Fruit fly (Drosophila melanogaster): ENCODE data around the gene Or10a.

Gene Or10a

DNA sequence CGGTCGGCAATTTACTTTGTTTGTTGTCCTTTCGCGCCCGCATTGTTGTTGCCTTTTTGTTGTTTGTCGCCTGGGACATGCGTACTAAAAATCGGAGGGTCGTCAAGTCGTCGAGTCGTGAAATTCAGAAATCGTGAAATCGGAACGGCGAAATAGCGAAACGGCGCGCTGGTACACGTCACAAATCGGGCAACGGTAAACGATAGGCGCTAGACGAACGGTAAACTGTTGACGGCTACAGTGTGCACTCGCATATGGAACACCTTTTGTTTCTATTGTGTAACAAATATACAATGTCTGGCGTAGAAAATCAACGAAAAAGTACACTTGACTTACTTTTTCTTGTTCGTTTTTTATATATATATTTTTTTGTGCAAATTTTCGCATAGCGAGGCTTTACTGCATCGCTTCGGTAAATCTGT lies 33.2 kb downstream of the Or10a start:
- TF ChIP-seq OdsH (GFP tag; optimal IDR thresholded peaks at IDR 0.05) (peak; percentile 60), svp (GFP tag) (peak; percentile 36), Lpt (GFP tag; optimal IDR thresholded peaks at IDR 0.05) (no peak), Hr4 (GFP tag; optimal IDR thresholded peaks at IDR 0.05) (peak; percentile 42), CG9139 (GFP tag; optimal IDR thresholded peaks at IDR 0.05) (no peak), ss (GFP tag; optimal IDR thresholded peaks at IDR 0.05) (peak; percentile 2 to 50), dac (GFP tag; optimal IDR thresholded peaks at IDR 0.05) (peak; percentile 3), Hr39 (GFP tag; optimal IDR thresholded peaks at IDR 0.05) (peak; percentile 19), CG8119 (GFP tag; IDR thresholded peaks at IDR 0.05) (peak; percentile 36; the same call in 2 of the 3 replicates), Eip75B (GFP tag; optimal IDR thresholded peaks at IDR 0.05) (peak; percentile 50), CG10669 (GFP tag; optimal IDR thresholded peaks at IDR 0.05) (peak; percentile 44), dsx (GFP tag; optimal IDR thresholded peaks at IDR 0.05; ENCODE audit: poor library complexity, severe bottlenecking) (peak; percentile 18), CG6792 (GFP tag; optimal IDR thresholded peaks at IDR 0.05) (peak; percentile 20), CG8632 (GFP tag; optimal IDR thresholded peaks at IDR 0.05) (no peak), vri (GFP tag; optimal IDR thresholded peaks at IDR 0.05) (no peak), CG32006 (GFP tag; optimal IDR thresholded peaks at IDR 0.05) (peak; percentile 37), spab (GFP tag; optimal IDR thresholded peaks at IDR 0.05) (peak; percentile 18), pdm3 (GFP tag; optimal IDR thresholded peaks at IDR 0.05) (peak; percentile 38), Eip93F (GFP tag; optimal IDR thresholded peaks at IDR 0.05) (no peak), CG3032 (tag; optimal IDR thresholded peaks at IDR 0.05) (peak; percentile 39), CG8319 (GFP tag; optimal IDR thresholded peaks at IDR 0.05) (no peak), CG16779 (tag; optimal IDR thresholded peaks at IDR 0.05) (no peak), CG4318 (GFP tag; optimal IDR thresholded peaks at IDR 0.05) (peak; percentile 33), CG31627 (GFP tag; optimal IDR thresholded peaks at IDR 0.05) (no peak), CG11294 (GFP tag; IDR thresholded peaks at IDR 0.05) (peak; percentile 49; the same call in 1 of the 2 replicates), Smox (GFP tag; optimal IDR thresholded peaks at IDR 0.05) (peak; percentile 22), topi (GFP tag; optimal IDR thresholded peaks at IDR 0.05) (peak; percentile 39), cyc (GFP tag; optimal IDR thresholded peaks at IDR 0.05) (peak; percentile 20), CG6854 (GFP tag; optimal IDR thresholded peaks at IDR 0.05) (no peak), fd85E (GFP tag; optimal IDR thresholded peaks at IDR 0.05) (no peak), Sox15 (GFP tag; optimal IDR thresholded peaks at IDR 0.05) (peak; percentile 7), CG6276 (GFP tag; optimal IDR thresholded peaks at IDR 0.05) (no peak), lz (GFP tag; optimal IDR thresholded peaks at IDR 0.05) (peak; percentile 17), Ets96B (tag; optimal IDR thresholded peaks at IDR 0.05) (peak; percentile 18), CG11902 (GFP tag; optimal IDR thresholded peaks at IDR 0.05) (peak; percentile 8), salr (GFP tag; optimal IDR thresholded peaks at IDR 0.05) (no peak), CG6163 (GFP tag; IDR thresholded peaks at IDR 0.05) (peak; percentile 68), Gug (GFP tag; IDR thresholded peaks at IDR 0.05) (peak; percentile 34), CG10631 (GFP tag; optimal IDR thresholded peaks at IDR 0.05) (peak; percentile 28), achi (GFP tag; optimal IDR thresholded peaks at IDR 0.05) (peak; percentile 24), esn (GFP tag; optimal IDR thresholded peaks at IDR 0.05) (peak; percentile 38), CG6808 (GFP tag; optimal IDR thresholded peaks at IDR 0.05) (peak; percentile 9), CG1621 (tag; optimal IDR thresholded peaks at IDR 0.05) (no peak), Hr38 (GFP tag; optimal IDR thresholded peaks at IDR 0.05) (no peak), Eip78C (GFP tag) (peak; percentile 85), Met (GFP tag; optimal IDR thresholded peaks at IDR 0.05) (peak; percentile 32), eg (GFP tag; IDR thresholded peaks at IDR 0.05) (peak; percentile 63; the same call in 2 of the 3 replicates), CG15336 (GFP tag; IDR thresholded peaks at IDR 0.05) (peak; percentile 64), CG11762 (GFP tag; optimal IDR thresholded peaks at IDR 0.05; ENCODE audit: insufficient read depth) (no peak), acj6 (GFP tag; optimal IDR thresholded peaks at IDR 0.05) (peak; percentile 40), fkh (GFP tag; optimal IDR thresholded peaks at IDR 0.05) (peak; percentile 12), Ets21C (GFP tag; optimal IDR thresholded peaks at IDR 0.05) (no peak)

Data from whole organism, prepupa.